Worm (Caenorhabditis elegans) whole organism, young adult: ENCODE data around the gene C14E2.3.
A peak's percentile ranks its signal among the peaks of the same experiment; 100 is the strongest.

Experiments used
- B0035.1 ChIP-seq: sonication (generic microtip); optimal IDR thresholded peaks from 2 replicates; lab custom pipeline; 2016; ENCODE audit warnings: missing genetic modification characterization, mild to moderate bottlenecking, missing compliant biosample characterization, missing genotype, missing genetic modification reagents
- B0261.1 ChIP-seq: sonication (generic microtip); optimal IDR thresholded peaks from 2 replicates; lab custom pipeline; 2016; ENCODE audit warnings: mild to moderate bottlenecking, missing genetic modification characterization, moderate library complexity, missing compliant biosample characterization
- F33H1.4 ChIP-seq: fragments of 200-800 bp; sonication (Bioruptor generic); IDR thresholded peaks from 2 replicates; pipeline ENCODE4 v1.3.6; 2022; ENCODE audit warnings: missing genetic modification reagents, missing genetic modification characterization, missing compliant biosample characterization
- F52B5.7 ChIP-seq: sonication (generic microtip); optimal IDR thresholded peaks from 2 replicates; lab custom pipeline; 2016; ENCODE audit warnings: mild to moderate bottlenecking, missing genetic modification characterization, missing compliant biosample characterization
- F57C9.4 ChIP-seq: sonication (generic microtip); optimal IDR thresholded peaks from 2 replicates; lab custom pipeline; 2017; ENCODE audit warnings: mild to moderate bottlenecking, missing genetic modification characterization, missing compliant biosample characterization
- Y67H2A.10 ChIP-seq: fragments of 200-800 bp; sonication (Bioruptor generic); conservative IDR thresholded peaks from 2 replicates; pipeline ENCODE4 v1.3.6; 2022; ENCODE audit warnings: missing genetic modification reagents, missing genetic modification characterization, missing compliant biosample characterization
- ama-1 ChIP-seq, 3 experiments: fragments of 150-350 bp in 1 of 3; sonication (generic microtip) in 2 of 3; optimal IDR thresholded peaks; 2 replicates each; lab custom pipeline; 2014 to 2018; ENCODE audit warnings: missing biosample characterization in 2 of 3, missing genetic modification characterization in 2 of 3, missing genetic modification reagents in 2 of 3
- atf-7 ChIP-seq: sonication (generic microtip); optimal IDR thresholded peaks from 2 replicates; lab custom pipeline; 2017; ENCODE audit warnings: mild to moderate bottlenecking, missing genetic modification characterization, missing compliant biosample characterization
- bed-1 ChIP-seq: fragments of 200-800 bp; sonication (Bioruptor generic); IDR thresholded peaks from 2 replicates; pipeline ENCODE4 v1.3.6; 2022; ENCODE audit warnings: missing genetic modification reagents, missing genetic modification characterization, missing compliant biosample characterization
- cebp-2 ChIP-seq: fragments of 200-800 bp; sonication (Bioruptor generic); IDR thresholded peaks from 2 replicates; pipeline ENCODE4 v1.3.6; 2022; ENCODE audit warnings: missing genetic modification characterization, missing compliant biosample characterization
- ceh-40 ChIP-seq: fragments of 200-800 bp; sonication (Bioruptor generic); IDR thresholded peaks from 2 replicates; pipeline ENCODE4 v1.3.6; 2022; ENCODE audit warnings: missing genetic modification characterization, missing compliant biosample characterization
- ceh-91 ChIP-seq: fragments of 200-800 bp; sonication (Bioruptor generic); IDR thresholded peaks from 2 replicates; pipeline ENCODE4 v1.3.6; 2022; ENCODE audit warnings: missing genetic modification reagents, missing genetic modification characterization, missing compliant biosample characterization
- die-1 ChIP-seq: sonication (generic microtip); optimal IDR thresholded peaks from 2 replicates; lab custom pipeline; 2016; ENCODE audit warnings: missing genotype, mild to moderate bottlenecking, missing genetic modification characterization, missing compliant biosample characterization
- dpff-1 ChIP-seq: sonication (generic microtip); optimal IDR thresholded peaks from 2 replicates; lab custom pipeline; 2017; ENCODE audit warnings: mild to moderate bottlenecking, missing genetic modification characterization, missing compliant biosample characterization
- hlh-12 ChIP-seq: sonication (generic microtip); optimal IDR thresholded peaks from 2 replicates; lab custom pipeline; 2016; ENCODE audit warnings: missing genetic modification characterization, missing compliant biosample characterization
- hrde-1 ChIP-seq: sonication (generic microtip); optimal IDR thresholded peaks from 2 replicates; lab custom pipeline; 2016; ENCODE audit warnings: missing genetic modification characterization, mild to moderate bottlenecking, missing compliant biosample characterization, moderate library complexity, missing genotype, missing genetic modification reagents, borderline replicate concordance
- hsf-1 ChIP-seq: fragments of 200-800 bp; sonication (Bioruptor generic); IDR thresholded peaks from 2 replicates; pipeline ENCODE4 v1.3.6; 2022; ENCODE audit warnings: missing genetic modification reagents, missing genetic modification characterization, missing compliant biosample characterization
- let-526 ChIP-seq: fragments of 200-800 bp; sonication (Bioruptor generic); IDR thresholded peaks from 2 replicates; pipeline ENCODE4 v1.3.6; 2022; ENCODE audit warnings: missing genetic modification reagents, missing genetic modification characterization, missing compliant biosample characterization
- lin-40 ChIP-seq: sonication (generic microtip); optimal IDR thresholded peaks from 2 replicates; lab custom pipeline; 2016; ENCODE audit warnings: missing genetic modification characterization, mild to moderate bottlenecking, missing compliant biosample characterization, missing genotype, missing genetic modification reagents
- lsy-27 ChIP-seq: sonication (generic microtip); optimal IDR thresholded peaks from 2 replicates; lab custom pipeline; 2017; ENCODE audit warnings: missing genetic modification characterization, mild to moderate bottlenecking, missing compliant biosample characterization, antibody characterized with exemption, missing genotype, borderline replicate concordance; ENCODE audit not compliant: insufficient read depth
- madf-3 ChIP-seq: fragments of 200-800 bp; sonication (Bioruptor generic); IDR thresholded peaks from 2 replicates; pipeline ENCODE4 v1.3.6; 2022; ENCODE audit warnings: missing genetic modification reagents, missing genetic modification characterization, missing compliant biosample characterization
- nfya-1 ChIP-seq: sonication (generic microtip); optimal IDR thresholded peaks from 2 replicates; lab custom pipeline; 2017; ENCODE audit warnings: antibody characterized with exemption, missing compliant biosample characterization, missing genetic modification characterization, borderline replicate concordance; ENCODE audit not compliant: insufficient read depth
- nfyb-1 ChIP-seq: fragments of 200-800 bp; sonication (Bioruptor generic); IDR thresholded peaks from 2 replicates; pipeline ENCODE4 v1.3.6; 2022; ENCODE audit warnings: missing genetic modification reagents, missing genetic modification characterization, missing compliant biosample characterization
- pha-4 ChIP-seq: fragments of 150-350 bp; sonication (generic microtip); optimal IDR thresholded peaks from 2 replicates; lab custom pipeline; 2014; ENCODE audit warnings: missing biosample characterization, missing genetic modification reagents, missing genetic modification characterization
- rpc-1 ChIP-seq, 2 experiments: fragments of 150-350 bp in 1 of 2; sonication (generic microtip) in 1 of 2; optimal IDR thresholded peaks; 2 replicates each; lab custom pipeline; 2014 to 2018; ENCODE audit warnings: missing biosample characterization in 1 of 2, missing genetic modification characterization in 1 of 2, missing genetic modification reagents in 1 of 2, missing genotype in 1 of 2
- sdz-38 ChIP-seq: sonication (generic microtip); optimal IDR thresholded peaks from 2 replicates; lab custom pipeline; 2016; ENCODE audit warnings: missing genotype, missing genetic modification characterization, missing compliant biosample characterization
- snpc-4 ChIP-seq, 5 experiments: fragments of 150-350 bp in 1 of 5; sonication (generic microtip) in 4 of 5; optimal IDR thresholded peaks; 2 replicates each; lab custom pipeline; 2014 to 2018; ENCODE audit warnings: missing genetic modification characterization in 5 of 5, missing biosample characterization in 3 of 5, antibody characterized with exemption in 2 of 5, mild to moderate bottlenecking in 2 of 5, missing compliant biosample characterization in 2 of 5, missing genotype in 2 of 5, moderate library complexity in 2 of 5, missing genetic modification reagents in 1 of 5
- sptf-2 ChIP-seq: fragments of 200-800 bp; sonication (Bioruptor generic); optimal IDR thresholded peaks from 2 replicates; lab custom pipeline; 2018; ENCODE audit warnings: mild to moderate bottlenecking, missing genetic modification characterization, missing compliant biosample characterization
- tbp1 ChIP-seq: fragments of 200-800 bp; sonication (Bioruptor generic); optimal IDR thresholded peaks from 2 replicates; lab custom pipeline; 2018; ENCODE audit warnings: mild to moderate bottlenecking, missing genetic modification characterization, missing compliant biosample characterization
- tbx-9 ChIP-seq: sonication (generic microtip); optimal IDR thresholded peaks from 2 replicates; lab custom pipeline; 2016; ENCODE audit warnings: borderline replicate concordance, missing genetic modification characterization, inconsistent platforms, missing compliant biosample characterization
- ztf-6 ChIP-seq: fragments of 200-800 bp; sonication (Bioruptor generic); IDR thresholded peaks from 2 replicates; pipeline ENCODE4 v1.3.6; 2022; ENCODE audit warnings: missing genetic modification reagents, missing genetic modification characterization, missing compliant biosample characterization

C14E2.3 gene

ce11 chrX:1837703-1838102 is 26.4 kb upstream of the C14E2.3 start (continued):
- peak; percentile 40 for TF ChIP-seq hrde-1
- no peak for TF ChIP-seq lin-40 (tag; lab: Kevin White, UChicago)
- TF ChIP-seq ama-1 (optimal IDR thresholded peaks at IDR 0.05; lab: Kevin White, UChicago): no peak
- TF ChIP-seq ama-1 (GFP tag; optimal IDR thresholded peaks at IDR 0.05; lab: Kevin White, UChicago): peak; percentile 0 to 86
- peak; percentile 71 for TF ChIP-seq F52B5.7 (tag; lab: Kevin White, UChicago)
- TF ChIP-seq ceh-91: no peak
- TF ChIP-seq Y67H2A.10 (GFP tag; lab: Robert Waterston, UW): no peak
- peak; percentile 86 for TF ChIP-seq die-1 (tag; lab: Kevin White, UChicago)
- TF ChIP-seq nfyb-1: peak; percentile 70; the same call in 1 of the 2 replicates
- 0 out of 2 replicates have a peak, but pooled peaks have one; percentile 30 for TF ChIP-seq let-526 (GFP tag; lab: Robert Waterston, UW)
- TF ChIP-seq F33H1.4: no peak
- peak; percentile 91 for TF ChIP-seq rpc-1 (optimal IDR thresholded peaks at IDR 0.05; lab: Kevin White, UChicago)
- peak; percentile 98 for TF ChIP-seq rpc-1 (tag; optimal IDR thresholded peaks at IDR 0.05; lab: Kevin White, UChicago)
- no peak for TF ChIP-seq pha-4 (tag; lab: Kevin White, UChicago)

DNA sequence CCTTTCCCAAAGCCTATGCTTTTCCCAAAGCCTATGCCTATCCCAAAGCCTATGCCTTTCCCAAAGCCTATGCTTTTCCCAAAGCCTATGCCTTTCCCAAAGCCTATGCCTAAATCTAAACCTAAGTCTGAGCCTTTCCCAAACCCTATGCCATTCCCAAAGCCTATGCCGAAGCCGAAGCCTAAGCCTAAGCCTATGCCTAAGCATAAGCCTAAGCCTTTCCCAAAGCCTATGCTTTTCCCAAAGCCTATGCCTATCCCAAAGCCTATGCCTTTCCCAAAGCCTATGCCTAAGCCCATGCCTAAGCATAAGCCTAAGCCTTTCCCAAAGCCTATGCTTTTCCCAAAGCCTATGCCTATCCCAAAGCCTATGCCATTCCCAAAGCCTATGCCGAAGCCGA is 25.4 kb upstream of the C14E2.3 start:
- TF ChIP-seq madf-3 (GFP tag; lab: Robert Waterston, UW): peak; percentile 62; the same call in 1 of the 2 replicates
- TF ChIP-seq hsf-1: 0 out of 2 replicates have a peak, but pooled peaks have one; percentile 51

DNA sequence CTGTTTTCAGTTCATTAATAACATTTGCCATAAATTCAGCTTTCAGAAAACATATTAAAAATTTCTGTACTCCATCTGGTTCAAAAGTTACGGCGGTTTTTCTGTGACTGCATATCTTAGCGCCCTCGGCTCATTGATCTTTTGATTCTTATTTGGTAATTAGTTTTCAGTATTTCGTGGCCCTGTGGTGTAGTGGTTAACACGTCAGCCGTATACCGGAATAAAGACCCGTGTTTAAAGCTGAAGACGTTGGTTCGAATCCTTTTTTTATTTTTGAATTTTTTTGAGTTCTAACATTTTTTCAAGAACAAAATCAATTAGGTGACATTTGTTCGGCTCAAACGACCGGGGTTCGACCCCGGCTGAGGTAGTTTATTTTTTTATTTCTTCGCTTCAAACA is 19.1 kb upstream of the C14E2.3 start:
- TF ChIP-seq ztf-6 (GFP tag; lab: Robert Waterston, UW): no peak
- TF ChIP-seq tbp1 (GFP tag; lab: Kevin White, UChicago): peak; percentile 78
- TF ChIP-seq rpc-1 (optimal IDR thresholded peaks at IDR 0.05; lab: Kevin White, UChicago): peak; percentile 4
- peak; percentile 71 for TF ChIP-seq rpc-1 (tag; optimal IDR thresholded peaks at IDR 0.05; lab: Kevin White, UChicago)
- peak; percentile 28 for TF ChIP-seq B0261.1
- no peak for TF ChIP-seq lsy-27 (tag; lab: Kevin White, UChicago)
- TF ChIP-seq sptf-2 (GFP tag; lab: Kevin White, UChicago): no peak
- TF ChIP-seq F57C9.4 (tag; lab: Kevin White, UChicago): no peak

- no peak for TF ChIP-seq ceh-40
- no peak for TF ChIP-seq bed-1
- no peak for TF ChIP-seq hlh-12 (tag; lab: Kevin White, UChicago)
- TF ChIP-seq tbx-9 (tag; lab: Kevin White, UChicago): no peak
- no peak for TF ChIP-seq dpff-1 (tag; lab: Kevin White, UChicago)
- no peak for TF ChIP-seq nfya-1
These were observed 18.6 kb upstream of the C14E2.3 start, which contains the start of gene C14E2.6 for ce11 chrX:1829937-1830336. Gene C14E2.6, minus strand, starts transcription at chrX:1830037.

ce11 chrX:1826166-1826565 is 14.8 kb upstream of the C14E2.3 start, which contains the start of gene C14E2.1:
Gene C14E2.1, plus strand, starts transcription at chrX:1826466.
- no peak for TF ChIP-seq Y67H2A.10 (GFP tag; lab: Robert Waterston, UW)
- TF ChIP-seq atf-7 (tag; lab: Kevin White, UChicago): no peak
- TF ChIP-seq sdz-38: no peak
- no peak for TF ChIP-seq cebp-2 (GFP tag; lab: Robert Waterston, UW)
- TF ChIP-seq hsf-1: no peak
- TF ChIP-seq, all 124 proteins: peak for 0

DNA sequence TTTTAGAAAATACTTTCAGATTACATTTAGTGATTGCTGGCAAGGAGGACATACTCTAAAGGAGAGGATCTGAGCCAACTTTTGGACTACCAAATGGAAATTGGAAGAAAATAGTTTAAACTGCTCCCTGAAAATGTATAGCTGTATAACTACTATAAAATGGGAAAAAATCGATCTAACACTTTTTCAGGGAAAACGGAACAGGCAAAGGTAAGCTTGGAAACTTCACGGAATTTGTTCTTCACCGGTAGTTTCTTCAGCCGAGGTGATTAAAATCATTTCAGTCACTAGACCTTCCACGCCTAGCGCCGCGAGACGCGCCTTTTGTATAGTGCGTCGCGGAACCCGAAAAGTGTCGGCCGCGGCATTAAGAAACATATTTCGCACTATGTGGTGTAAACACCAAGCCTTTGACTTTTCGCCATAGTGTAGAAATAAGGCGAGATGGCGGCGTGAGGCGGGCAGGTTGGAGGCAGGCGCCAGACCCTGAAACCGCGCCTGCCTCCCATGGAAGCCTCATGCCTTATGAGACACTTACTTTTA is 14.0 kb upstream of the C14E2.3 start, which contains the start of gene C14E2.5:
Gene C14E2.5, minus strand, starts transcription at position 51 of the 543 bp plus-strand sequence.
- TF ChIP-seq snpc-4 (GFP tag; optimal IDR thresholded peaks at IDR 0.05; lab: Kevin White, UChicago) (no peak), snpc-4 (tag; optimal IDR thresholded peaks at IDR 0.05; lab: Kevin White, UChicago) (peak in 2 of 4 experiments; percentile 56 to 84), B0035.1 (tag; lab: Kevin White, UChicago) (no peak)
